Fruit fly (Drosophila melanogaster): ENCODE results near the gene Cad86C.

The Cad86C gene

DNA sequence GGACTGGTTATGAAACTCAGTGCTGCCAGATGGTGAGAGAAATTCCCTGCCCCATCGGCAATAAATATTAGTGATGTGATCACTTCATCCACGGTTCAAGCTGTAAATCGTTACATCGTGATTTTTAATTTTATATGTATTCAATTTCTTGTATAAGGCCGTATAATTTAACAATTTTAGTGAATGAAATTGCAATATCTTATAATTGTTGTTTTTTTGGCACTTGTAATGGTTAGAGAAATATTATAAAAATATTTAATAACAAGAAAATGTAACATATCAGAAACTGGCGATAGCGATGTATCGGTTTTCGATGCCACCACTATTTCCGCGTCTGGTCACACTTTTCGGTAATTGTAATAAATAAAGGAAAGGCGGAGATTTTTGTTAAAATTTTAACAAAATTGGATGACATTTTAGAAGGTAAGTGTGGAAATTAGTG lies 42.8 kb upstream of the Cad86C start, which contains the start of the genes mRpL37 and Rbp1 (continued):
- TF ChIP-seq pzg (GFP tag; optimal IDR thresholded peaks at IDR 0.05) (peak; percentile 50), CG6791 (GFP tag; IDR thresholded peaks at IDR 0.05; ENCODE audit: partially characterized antibody) (peak; percentile 60; the same call in 2 of the 3 replicates), CG31441 (GFP tag; IDR thresholded peaks at IDR 0.05) (peak; percentile 96), ems (GFP tag; optimal IDR thresholded peaks at IDR 0.05) (peak; percentile 88), dan (GFP tag; IDR thresholded peaks at IDR 0.05) (peak; percentile 43; the same call in 1 of the 2 replicates), CG5245 (GFP tag; optimal IDR thresholded peaks at IDR 0.05) (peak; percentile 61), ash1 (GFP tag; optimal IDR thresholded peaks at IDR 0.05) (no peak), B-H1 (GFP tag; IDR thresholded peaks at IDR 0.05) (peak; percentile 55; the same call in 1 of the 3 replicates), zfh2 (GFP tag; optimal IDR thresholded peaks at IDR 0.05) (peak; percentile 67), stwl (tag; optimal IDR thresholded peaks at IDR 0.05) (peak; percentile 66), D19A (tag; optimal IDR thresholded peaks at IDR 0.05) (no peak), CG14050 (GFP tag; IDR thresholded peaks at IDR 0.05) (peak; percentile 34; the same call in 1 of the 3 replicates), CG30431 (GFP tag; optimal IDR thresholded peaks at IDR 0.05) (peak; percentile 40), run (tag; optimal IDR thresholded peaks at IDR 0.05) (no peak), pan (optimal IDR thresholded peaks at IDR 0.05) (no peak), pan (GFP tag; optimal IDR thresholded peaks at IDR 0.05 in 1 of 2, IDR thresholded peaks at IDR 0.05 in 1 of 2) (no peak), CG12659 (GFP tag; optimal IDR thresholded peaks at IDR 0.05) (peak; percentile 85), nmo (GFP tag; optimal IDR thresholded peaks at IDR 0.05) (peak; percentile 92), jigr1 (GFP tag; IDR thresholded peaks at IDR 0.05) (peak; percentile 66; the same call in 2 of the 3 replicates), sc (optimal IDR thresholded peaks at IDR 0.05) (no peak), sc (GFP tag; optimal IDR thresholded peaks at IDR 0.05) (peak; percentile 43), Atf3 (GFP tag; optimal IDR thresholded peaks at IDR 0.05) (no peak), CG18011 (GFP tag; optimal IDR thresholded peaks at IDR 0.05) (peak; percentile 55), Rx (GFP tag; IDR thresholded peaks at IDR 0.05) (no peak; the same call in 1 of the 2 replicates), tin (GFP tag; optimal IDR thresholded peaks at IDR 0.05) (peak; percentile 78), CG6254 (GFP tag; optimal IDR thresholded peaks at IDR 0.05) (no peak), CG7928 (GFP tag; optimal IDR thresholded peaks at IDR 0.05) (peak; percentile 21), CG14710 (tag; optimal IDR thresholded peaks at IDR 0.05) (peak; percentile 93), CG15696 (tag; optimal IDR thresholded peaks at IDR 0.05) (peak; percentile 88), CG9215 (GFP tag; IDR thresholded peaks at IDR 0.05) (peak; percentile 88), CG3065 (GFP tag; optimal IDR thresholded peaks at IDR 0.05) (peak; percentile 23), tio (GFP tag; optimal IDR thresholded peaks at IDR 0.05) (peak; percentile 66), CG31365 (tag; optimal IDR thresholded peaks at IDR 0.05) (no peak), gro (GFP tag; optimal IDR thresholded peaks at IDR 0.05) (no peak), Hey (tag; optimal IDR thresholded peaks at IDR 0.05) (no peak), CG11085 (GFP tag; IDR thresholded peaks at IDR 0.05) (peak; percentile 27; the same call in 1 of the 2 replicates), CG10565 (GFP tag; optimal IDR thresholded peaks at IDR 0.05) (no peak), CG17328 (GFP tag; IDR thresholded peaks at IDR 0.05) (no peak), odd (GFP tag; optimal IDR thresholded peaks at IDR 0.05) (no peak), CG15601 (tag; optimal IDR thresholded peaks at IDR 0.05) (peak; percentile 78), CG8388 (GFP tag; optimal IDR thresholded peaks at IDR 0.05) (no peak), CG34376 (GFP tag; optimal IDR thresholded peaks at IDR 0.05) (peak; percentile 1), Eip74EF (GFP tag; optimal IDR thresholded peaks at IDR 0.05) (no peak), eyg (GFP tag; optimal IDR thresholded peaks at IDR 0.05) (no peak), Mrtf (GFP tag; IDR thresholded peaks at IDR 0.05) (peak; percentile 64; the same call in 1 of the 3 replicates), CG16779 (GFP tag; IDR thresholded peaks at IDR 0.05) (no peak), mirr (GFP tag; optimal IDR thresholded peaks at IDR 0.05) (no peak), CG10462 (GFP tag; optimal IDR thresholded peaks at IDR 0.05) (peak; percentile 15), Opbp (GFP tag; IDR thresholded peaks at IDR 0.05; ENCODE audit: partially characterized antibody) (peak; percentile 68), tll (GFP tag; optimal IDR thresholded peaks at IDR 0.05) (peak; percentile 7 to 69)
